Fruit fly (Drosophila melanogaster) whole organism, prepupa: Measurements from ENCODE around the gene Polr2A.

ENCODE experiments used
- Blimp-1 ChIP-seq: fragments of 200-800 bp; sonication (Bioruptor generic); optimal IDR thresholded peaks from 3 replicates; lab custom pipeline; 2017; ENCODE audit warnings: missing biosample characterization, missing genetic modification characterization, mild to moderate bottlenecking, moderate library complexity, missing genetic modification reagents
- CG10631 ChIP-seq: fragments of 200-800 bp; sonication (Bioruptor generic); optimal IDR thresholded peaks from 2 replicates; lab custom pipeline; 2016; ENCODE audit warnings: missing biosample characterization, missing genetic modification characterization
- CG11294 ChIP-seq: fragments of 200-800 bp; sonication (Bioruptor generic); IDR thresholded peaks from 2 replicates; pipeline ENCODE4 v1.3.6; 2022; ENCODE audit warnings: missing biosample characterization, missing genetic modification characterization
- CG11762 ChIP-seq: fragments of 200-800 bp; sonication (Bioruptor generic); optimal IDR thresholded peaks from 3 replicates; lab custom pipeline; 2016; ENCODE audit warnings: missing biosample characterization, missing genetic modification characterization; ENCODE audit not compliant: insufficient read depth
- CG11902 ChIP-seq: fragments of 200-800 bp; sonication (Bioruptor generic); optimal IDR thresholded peaks from 3 replicates; lab custom pipeline; 2016; ENCODE audit warnings: missing biosample characterization, missing genetic modification characterization
- CG16779 ChIP-seq: fragments of 200-800 bp; sonication (Bioruptor generic); optimal IDR thresholded peaks from 3 replicates; lab custom pipeline; 2017; ENCODE audit warnings: missing biosample characterization, mild to moderate bottlenecking, missing genetic modification characterization
- CG3032 ChIP-seq: fragments of 200-800 bp; optimal IDR thresholded peaks from 2 replicates; lab custom pipeline; 2019; ENCODE audit warnings: missing biosample characterization, mild to moderate bottlenecking, missing genetic modification characterization, moderate library complexity
- CG31627 ChIP-seq: fragments of 200-800 bp; sonication (Bioruptor generic); optimal IDR thresholded peaks from 3 replicates; lab custom pipeline; 2016; ENCODE audit warnings: missing biosample characterization, missing genetic modification characterization
- CG32006 ChIP-seq: fragments of 200-800 bp; sonication (Bioruptor generic); optimal IDR thresholded peaks from 3 replicates; lab custom pipeline; 2017; ENCODE audit warnings: missing biosample characterization, mild to moderate bottlenecking, missing genetic modification characterization
- CG34406 ChIP-seq: fragments of 200-800 bp; sonication (Bioruptor generic); optimal IDR thresholded peaks from 3 replicates; lab custom pipeline; 2016; ENCODE audit warnings: missing biosample characterization, missing genetic modification characterization
- CG4318 ChIP-seq: fragments of 200-800 bp; sonication (Bioruptor generic); optimal IDR thresholded peaks from 3 replicates; lab custom pipeline; 2017; ENCODE audit warnings: missing biosample characterization, mild to moderate bottlenecking, missing genetic modification characterization
- CG6163 ChIP-seq: fragments of 200-800 bp; sonication (Bioruptor generic); IDR thresholded peaks from 3 replicates; pipeline ENCODE4 v1.3.6; 2022; ENCODE audit warnings: missing biosample characterization, missing genetic modification characterization
- CG6276 ChIP-seq: fragments of 200-800 bp; sonication (Bioruptor generic); optimal IDR thresholded peaks from 2 replicates; lab custom pipeline; 2017; ENCODE audit warnings: missing biosample characterization, mild to moderate bottlenecking, missing genetic modification characterization
- CG6792 ChIP-seq: fragments of 200-800 bp; sonication (Bioruptor generic); optimal IDR thresholded peaks from 3 replicates; lab custom pipeline; 2016; ENCODE audit warnings: missing biosample characterization, missing genetic modification characterization
- CG6854 ChIP-seq: fragments of 200-800 bp; sonication (Bioruptor generic); optimal IDR thresholded peaks from 2 replicates; lab custom pipeline; 2017; ENCODE audit warnings: missing biosample characterization, mild to moderate bottlenecking, missing genetic modification characterization
- CG7368 ChIP-seq: fragments of 200-800 bp; sonication (Bioruptor generic); optimal IDR thresholded peaks from 3 replicates; lab custom pipeline; 2016; ENCODE audit warnings: missing biosample characterization, missing genetic modification characterization
- CG8119 ChIP-seq: fragments of 200-800 bp; sonication (Bioruptor generic); IDR thresholded peaks from 3 replicates; pipeline ENCODE4 v1.3.6; 2022; ENCODE audit warnings: missing biosample characterization, missing genetic modification characterization
- CG8632 ChIP-seq: fragments of 200-800 bp; sonication (Bioruptor generic); optimal IDR thresholded peaks from 3 replicates; lab custom pipeline; 2016; ENCODE audit warnings: missing biosample characterization, missing genetic modification characterization
- CG9139 ChIP-seq: fragments of 200-800 bp; sonication (Bioruptor generic); optimal IDR thresholded peaks from 3 replicates; lab custom pipeline; 2017; ENCODE audit warnings: missing biosample characterization, mild to moderate bottlenecking, missing genetic modification characterization
- Eip75B ChIP-seq: fragments of 200-800 bp; sonication (Bioruptor generic); optimal IDR thresholded peaks from 3 replicates; lab custom pipeline; 2016; ENCODE audit warnings: missing biosample characterization, missing genetic modification characterization
- Eip78C ChIP-seq: fragments of 200-800 bp; sonication (Bioruptor generic); peaks from one replicate; lab custom pipeline; 2016; ENCODE audit warnings: missing biosample characterization, missing genetic modification characterization
- Ets21C ChIP-seq: fragments of 200-800 bp; sonication (Bioruptor generic); optimal IDR thresholded peaks from 3 replicates; lab custom pipeline; 2016; ENCODE audit warnings: missing biosample characterization, missing genetic modification characterization
- Ets96B ChIP-seq: fragments of 200-800 bp; optimal IDR thresholded peaks from 2 replicates; lab custom pipeline; 2019; ENCODE audit warnings: missing biosample characterization, mild to moderate bottlenecking, missing genetic modification characterization, moderate library complexity
- Gug ChIP-seq: fragments of 200-800 bp; sonication (Bioruptor generic); IDR thresholded peaks from 2 replicates; pipeline ENCODE4 v1.3.6; 2022; ENCODE audit warnings: missing biosample characterization, missing genetic modification characterization
- Hr4 ChIP-seq: fragments of 200-800 bp; sonication (Bioruptor generic); optimal IDR thresholded peaks from 3 replicates; lab custom pipeline; 2016; ENCODE audit warnings: missing biosample characterization, missing genetic modification characterization
- Lpt ChIP-seq: fragments of 200-800 bp; sonication (Bioruptor generic); optimal IDR thresholded peaks from 3 replicates; lab custom pipeline; 2016; ENCODE audit warnings: missing biosample characterization, missing genetic modification characterization
- Met ChIP-seq: fragments of 200-800 bp; sonication (Bioruptor generic); optimal IDR thresholded peaks from 3 replicates; lab custom pipeline; 2016; ENCODE audit warnings: missing biosample characterization, missing genetic modification characterization
- OdsH ChIP-seq: fragments of 200-800 bp; sonication (Bioruptor generic); optimal IDR thresholded peaks from 3 replicates; lab custom pipeline; 2016; ENCODE audit warnings: missing biosample characterization, missing genetic modification characterization
- Smox ChIP-seq: fragments of 200-800 bp; sonication (Bioruptor generic); optimal IDR thresholded peaks from 3 replicates; lab custom pipeline; 2016; ENCODE audit warnings: missing biosample characterization, missing genetic modification characterization
- Sox102F ChIP-seq: fragments of 200-800 bp; sonication (Bioruptor generic); optimal IDR thresholded peaks from 2 replicates; lab custom pipeline; 2016; ENCODE audit warnings: missing biosample characterization, mild to moderate bottlenecking, missing genetic modification characterization
- Sox14 ChIP-seq: fragments of 200-800 bp; sonication (Bioruptor generic); optimal IDR thresholded peaks from 3 replicates; lab custom pipeline; 2016; ENCODE audit warnings: missing biosample characterization, missing genetic modification characterization
- achi ChIP-seq: fragments of 200-800 bp; sonication (Bioruptor generic); optimal IDR thresholded peaks from 3 replicates; lab custom pipeline; 2016; ENCODE audit warnings: missing biosample characterization, missing genetic modification characterization
- cyc ChIP-seq: fragments of 200-800 bp; sonication (Bioruptor generic); optimal IDR thresholded peaks from 3 replicates; lab custom pipeline; 2016; ENCODE audit warnings: missing biosample characterization, missing genetic modification characterization
- dac ChIP-seq: fragments of 200-800 bp; sonication (Bioruptor generic); optimal IDR thresholded peaks from 2 replicates; lab custom pipeline; 2017; ENCODE audit warnings: missing biosample characterization, mild to moderate bottlenecking, missing genetic modification characterization
- dsx ChIP-seq: fragments of 200-800 bp; optimal IDR thresholded peaks from 3 replicates; lab custom pipeline; 2019; ENCODE audit warnings: missing biosample characterization, mild to moderate bottlenecking, missing genetic modification characterization, moderate library complexity; ENCODE audit not compliant: poor library complexity, severe bottlenecking
- eg ChIP-seq: fragments of 200-800 bp; sonication (Bioruptor generic); IDR thresholded peaks from 3 replicates; pipeline ENCODE4 v1.3.6; 2022; ENCODE audit warnings: missing biosample characterization, missing genetic modification characterization
- fd59A ChIP-seq: fragments of 200-800 bp; sonication (Bioruptor generic); optimal IDR thresholded peaks from 2 replicates; lab custom pipeline; 2017; ENCODE audit warnings: missing biosample characterization, mild to moderate bottlenecking, missing genetic modification characterization, missing genetic modification reagents
- fd85E ChIP-seq: fragments of 200-800 bp; sonication (Bioruptor generic); optimal IDR thresholded peaks from 3 replicates; lab custom pipeline; 2016; ENCODE audit warnings: missing biosample characterization, missing genetic modification characterization
- fkh ChIP-seq: fragments of 200-800 bp; sonication (Bioruptor generic); optimal IDR thresholded peaks from 3 replicates; lab custom pipeline; 2017; ENCODE audit warnings: missing biosample characterization, mild to moderate bottlenecking, missing genetic modification characterization, moderate library complexity
- lz ChIP-seq: fragments of 200-800 bp; sonication (Bioruptor generic); optimal IDR thresholded peaks from 3 replicates; lab custom pipeline; 2016; ENCODE audit warnings: missing biosample characterization, missing genetic modification characterization
- net ChIP-seq: fragments of 200-800 bp; sonication (Bioruptor generic); optimal IDR thresholded peaks from 3 replicates; lab custom pipeline; 2016; ENCODE audit warnings: missing biosample characterization, missing genetic modification characterization
- pdm3 ChIP-seq: fragments of 200-800 bp; sonication (Bioruptor generic); optimal IDR thresholded peaks from 3 replicates; lab custom pipeline; 2016; ENCODE audit warnings: missing biosample characterization, missing genetic modification characterization
- ss ChIP-seq, 2 experiments: fragments of 200-800 bp; sonication (Bioruptor generic); optimal IDR thresholded peaks; 2 replicates in 1 of 2; 3 replicates in 1 of 2; lab custom pipeline; 2017 to 2018; ENCODE audit warnings: mild to moderate bottlenecking in 2 of 2, missing biosample characterization in 2 of 2, missing genetic modification characterization in 2 of 2, moderate library complexity in 1 of 2
- svp ChIP-seq: fragments of 200-800 bp; sonication (Bioruptor generic); peaks from one replicate; lab custom pipeline; 2016; ENCODE audit warnings: missing biosample characterization, missing genetic modification characterization
- topi ChIP-seq: fragments of 200-800 bp; sonication (Bioruptor generic); optimal IDR thresholded peaks from 3 replicates; lab custom pipeline; 2016; ENCODE audit warnings: missing biosample characterization, missing genetic modification characterization

Polr2A gene

DNA sequence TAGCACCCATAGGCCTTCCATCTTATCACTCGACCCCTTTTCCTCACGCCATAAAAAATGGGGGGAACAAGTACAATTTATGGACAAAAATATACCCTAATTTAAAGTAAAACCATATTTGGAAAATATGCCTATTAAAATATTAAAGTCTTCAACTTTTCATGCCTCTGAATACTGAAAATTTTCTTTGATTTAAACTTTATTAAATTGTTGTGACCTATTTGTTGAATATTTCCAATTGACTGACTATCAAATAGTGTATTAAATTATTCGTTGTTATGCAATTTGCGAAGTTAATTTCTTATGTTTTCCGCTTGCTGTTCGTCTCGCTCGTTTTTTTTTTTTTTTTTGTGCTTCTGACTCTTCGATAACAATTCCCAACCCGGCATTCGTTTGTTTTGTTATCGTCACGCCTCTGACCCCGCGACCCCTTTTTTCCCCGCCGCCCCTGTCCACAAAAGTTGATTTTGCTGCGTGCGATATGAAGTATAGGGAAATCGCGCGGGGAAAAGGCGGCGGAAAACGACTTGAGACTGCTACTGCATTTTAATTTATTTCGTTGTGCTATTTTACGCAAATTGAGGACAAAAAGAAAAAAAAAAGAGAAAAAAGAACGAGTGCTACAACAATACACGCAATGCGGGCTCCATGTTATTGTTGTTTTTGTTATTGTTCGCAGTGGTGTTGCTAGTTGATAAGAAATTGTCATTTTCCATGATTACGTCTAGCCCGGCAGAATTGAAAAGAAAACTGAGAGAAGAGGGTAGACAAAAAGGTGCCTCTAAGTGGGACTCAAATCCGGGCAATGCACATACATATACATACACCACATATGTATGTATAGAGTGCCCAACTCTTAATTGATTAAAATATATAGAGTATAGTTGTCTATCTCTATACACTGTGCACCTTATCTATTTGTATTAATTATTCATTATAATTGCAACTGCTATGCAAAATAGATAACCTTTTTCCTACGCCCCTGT, 48.3 kb downstream of the Polr2A start (continued):
- TF ChIP-seq CG6792 (peak; percentile 49), CG34406 (peak; percentile 59), dsx (GFP tag; lab: Kevin White, UChicago) (peak; percentile 32), Sox14 (peak; percentile 42), Ets21C (no peak), Smox (GFP tag; lab: Kevin White, UChicago) (peak; percentile 13), net (peak; percentile 15), CG4318 (GFP tag; lab: Kevin White, UChicago) (no peak), CG10631 (GFP tag; lab: Kevin White, UChicago) (peak; percentile 49), CG11762 (GFP tag; lab: Kevin White, UChicago) (peak; percentile 32)

DNA sequence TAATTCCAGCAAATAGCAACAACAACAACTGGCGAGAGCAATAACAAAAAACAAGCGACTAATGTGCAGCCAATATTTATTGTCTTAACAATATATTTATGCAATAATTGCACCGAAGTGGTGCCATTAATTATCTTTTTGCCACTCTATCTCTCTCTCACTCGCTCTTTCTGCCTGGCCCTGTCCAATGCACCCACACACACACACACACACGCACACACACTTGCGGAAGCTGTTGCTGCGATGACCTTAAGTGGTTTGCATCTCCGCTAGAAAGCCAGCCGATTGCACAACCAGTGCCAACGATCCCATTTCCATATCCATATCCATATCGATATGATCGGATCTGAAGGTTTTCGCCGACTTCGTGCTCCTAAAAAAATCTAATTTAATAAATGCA, 49.9 kb downstream of the Polr2A start:
- TF ChIP-seq topi (GFP tag; lab: Kevin White, UChicago) (no peak), CG6163 (GFP tag; lab: Robert Waterston, UW) (no peak)

DNA sequence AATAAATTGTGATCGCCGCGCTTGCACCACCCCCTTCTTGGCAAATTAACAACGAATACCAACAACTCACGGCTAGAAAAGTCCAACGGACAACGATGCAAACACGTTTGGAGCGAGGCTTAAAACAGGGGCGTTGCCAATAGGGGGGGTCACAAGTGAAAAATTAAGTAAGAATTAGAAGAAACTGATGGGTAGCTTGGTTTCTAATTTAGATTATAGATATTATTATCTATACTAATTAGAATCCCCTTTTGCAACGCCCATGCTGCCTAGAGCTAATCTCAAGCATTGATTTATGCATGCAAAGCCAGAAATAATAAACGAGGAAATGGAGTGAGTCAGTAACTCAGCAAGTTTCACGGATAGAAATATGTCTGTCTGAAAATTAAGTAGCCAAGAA, 51.7 kb downstream of the Polr2A start:
- TF ChIP-seq achi (GFP tag; lab: Kevin White, UChicago) = peak; percentile 74
- no peak for TF ChIP-seq lz (GFP tag; lab: Kevin White, UChicago)
- TF ChIP-seq ss (GFP tag; optimal IDR thresholded peaks at IDR 0.05; lab: Kevin White, UChicago) = no peak
- peak; percentile 41 for TF ChIP-seq CG16779 (tag; lab: Kevin White, UChicago)
- TF ChIP-seq CG31627 = no peak
- TF ChIP-seq CG11902 (GFP tag; lab: Kevin White, UChicago) = no peak
- TF ChIP-seq Hr4 (GFP tag; lab: Kevin White, UChicago) = peak; percentile 76
- TF ChIP-seq CG6163 (GFP tag; lab: Robert Waterston, UW) = peak; percentile 91
- peak; percentile 89 for TF ChIP-seq Gug
- TF ChIP-seq CG32006 (GFP tag; lab: Kevin White, UChicago) = peak; percentile 88
- peak; percentile 74 for TF ChIP-seq Eip78C
- TF ChIP-seq Sox102F (GFP tag; lab: Kevin White, UChicago) = no peak
- peak; percentile 59 for TF ChIP-seq CG10631 (GFP tag; lab: Kevin White, UChicago)
- TF ChIP-seq fkh (GFP tag; lab: Kevin White, UChicago) = peak; percentile 3
- TF ChIP-seq fd85E = no peak
- TF ChIP-seq CG3032 (tag; lab: Kevin White, UChicago) = peak; percentile 46
- TF ChIP-seq CG6792 = no peak
- TF ChIP-seq Ets96B (tag; lab: Kevin White, UChicago) = peak; percentile 33
- TF ChIP-seq Met (GFP tag; lab: Kevin White, UChicago) = no peak
- peak; percentile 18 for TF ChIP-seq CG11762 (GFP tag; lab: Kevin White, UChicago)
- TF ChIP-seq CG6276 (GFP tag; lab: Kevin White, UChicago) = peak; percentile 90
- peak; percentile 90 for TF ChIP-seq CG8119 (GFP tag; lab: Robert Waterston, UW)
- peak; percentile 24 for TF ChIP-seq Sox14
- peak; percentile 80 for TF ChIP-seq dac (GFP tag; lab: Kevin White, UChicago)
- TF ChIP-seq OdsH (GFP tag; lab: Kevin White, UChicago) = peak; percentile 73
- TF ChIP-seq Blimp-1 (GFP tag; lab: Kevin White, UChicago) = no peak
- TF ChIP-seq pdm3 (GFP tag; lab: Kevin White, UChicago) = peak; percentile 61
- TF ChIP-seq cyc (GFP tag; lab: Kevin White, UChicago) = no peak
- TF ChIP-seq svp = no peak
- no peak for TF ChIP-seq topi (GFP tag; lab: Kevin White, UChicago)
- peak; percentile 96 for TF ChIP-seq eg (GFP tag; lab: Robert Waterston, UW)
- TF ChIP-seq CG9139 (GFP tag; lab: Kevin White, UChicago) = no peak
- TF ChIP-seq CG4318 (GFP tag; lab: Kevin White, UChicago) = peak; percentile 80
- no peak for TF ChIP-seq CG6854 (GFP tag; lab: Kevin White, UChicago)
- TF ChIP-seq CG34406 = no peak
- TF ChIP-seq Ets21C = no peak
- peak; percentile 80 for TF ChIP-seq Lpt (GFP tag; lab: Kevin White, UChicago)
- TF ChIP-seq CG11294 (GFP tag; lab: Robert Waterston, UW) = peak; percentile 90
- peak; percentile 21 for TF ChIP-seq CG7368 (GFP tag; lab: Kevin White, UChicago)
- TF ChIP-seq Eip75B (GFP tag; lab: Kevin White, UChicago) = peak; percentile 24
- TF ChIP-seq Smox (GFP tag; lab: Kevin White, UChicago) = no peak
- TF ChIP-seq fd59A (GFP tag; lab: Kevin White, UChicago) = no peak
- TF ChIP-seq CG8632 (GFP tag; lab: Kevin White, UChicago) = no peak
